Fruit fly (Drosophila melanogaster): ENCODE data around the gene AANATL2.

The AANATL2 gene

dm6 chr2L:6280328-6280727 lies 24.7 kb downstream of the AANATL2 start (continued):
- TF ChIP-seq caup (GFP tag; optimal IDR thresholded peaks at IDR 0.05; ENCODE audit: severe bottlenecking) (peak; percentile 46), CG1024 (GFP tag; IDR thresholded peaks at IDR 0.05) (peak; percentile 63), seq (GFP tag; IDR thresholded peaks at IDR 0.05) (peak; percentile 75), HLH3B (GFP tag; IDR thresholded peaks at IDR 0.05) (peak; percentile 78), CG11504 (tag; optimal IDR thresholded peaks at IDR 0.05) (peak; percentile 78), sc (optimal IDR thresholded peaks at IDR 0.05) (no peak), sc (GFP tag; optimal IDR thresholded peaks at IDR 0.05) (no peak), Sox100B (GFP tag; optimal IDR thresholded peaks at IDR 0.05) (peak; percentile 65), ind (GFP tag; optimal IDR thresholded peaks at IDR 0.05) (peak; percentile 53), Dp (GFP tag; optimal IDR thresholded peaks at IDR 0.05) (no peak), Xrp1 (GFP tag; IDR thresholded peaks at IDR 0.05) (peak; percentile 74), wor (GFP tag; IDR thresholded peaks at IDR 0.05) (peak; percentile 50), crc (GFP tag; optimal IDR thresholded peaks at IDR 0.05) (no peak), wdn (GFP tag; IDR thresholded peaks at IDR 0.05) (peak; percentile 45; the same call in 1 of the 2 replicates), HLH4C (GFP tag; IDR thresholded peaks at IDR 0.05; ENCODE audit: partially characterized antibody) (no peak), gsb-n (tag; optimal IDR thresholded peaks at IDR 0.05) (peak; percentile 45), CG42726 (GFP tag; IDR thresholded peaks at IDR 0.05; ENCODE audit: partially characterized antibody) (no peak), sens-2 (GFP tag; IDR thresholded peaks at IDR 0.05) (peak; percentile 57; the same call in 1 of the 2 replicates), yki (optimal IDR thresholded peaks at IDR 0.05) (no peak), en (GFP tag; optimal IDR thresholded peaks at IDR 0.05) (no peak), odd (GFP tag; optimal IDR thresholded peaks at IDR 0.05) (peak; percentile 43), ham (GFP tag; IDR thresholded peaks at IDR 0.05) (no peak), chif (GFP tag; optimal IDR thresholded peaks at IDR 0.05) (peak; percentile 17 to 53), Six4 (GFP tag; optimal IDR thresholded peaks at IDR 0.05) (peak; percentile 52), CrebB (tag; optimal IDR thresholded peaks at IDR 0.05) (no peak), CG2116 (GFP tag; optimal IDR thresholded peaks at IDR 0.05) (peak; percentile 3), CG13775 (GFP tag; optimal IDR thresholded peaks at IDR 0.05) (peak; percentile 48), Bdp1 (GFP tag; optimal IDR thresholded peaks at IDR 0.05) (no peak), Fer2 (tag; optimal IDR thresholded peaks at IDR 0.05) (no peak), CG15601 (tag; optimal IDR thresholded peaks at IDR 0.05) (peak; percentile 37), ato (GFP tag; IDR thresholded peaks at IDR 0.05; ENCODE audit: partially characterized antibody) (no peak), Myb (GFP tag; optimal IDR thresholded peaks at IDR 0.05) (no peak), B-H1 (GFP tag; IDR thresholded peaks at IDR 0.05) (peak; percentile 41; the same call in 2 of the 3 replicates), Abd-B (GFP tag; optimal IDR thresholded peaks at IDR 0.05) (peak; percentile 63), CG6175 (GFP tag; IDR thresholded peaks at IDR 0.05) (no peak), CG5180 (GFP tag; optimal IDR thresholded peaks at IDR 0.05) (no peak), CG18599 (GFP tag; optimal IDR thresholded peaks at IDR 0.05) (peak; percentile 78), insv (GFP tag; optimal IDR thresholded peaks at IDR 0.05) (no peak), Adf1 (GFP tag; IDR thresholded peaks at IDR 0.05) (no peak), Camta (GFP tag; optimal IDR thresholded peaks at IDR 0.05) (peak; percentile 2), corto (GFP tag; optimal IDR thresholded peaks at IDR 0.05) (no peak), CG2129 (GFP tag; IDR thresholded peaks at IDR 0.05; ENCODE audit: partially characterized antibody) (no peak), CG18764 (GFP tag; optimal IDR thresholded peaks at IDR 0.05) (peak; percentile 24), Aef1 (GFP tag; IDR thresholded peaks at IDR 0.05) (peak; percentile 70), CoRest (tag; optimal IDR thresholded peaks at IDR 0.05) (peak; percentile 68), Hand (GFP tag; optimal IDR thresholded peaks at IDR 0.05) (peak; percentile 30), Hr3 (GFP tag; optimal IDR thresholded peaks at IDR 0.05) (peak; percentile 60), chm (GFP tag; IDR thresholded peaks at IDR 0.05) (no peak), CG11456 (GFP tag; IDR thresholded peaks at IDR 0.05) (peak; percentile 69; the same call in 2 of the 3 replicates), dpn (GFP tag; optimal IDR thresholded peaks at IDR 0.05) (peak; percentile 43 to 59), dimm (GFP tag; IDR thresholded peaks at IDR 0.05) (0 out of 2 replicates have a peak, but pooled peaks have one; percentile 12)

Measured in whole organism, embryonic.